Fruit fly (Drosophila melanogaster) whole organism, embryonic: ENCODE measurements around the gene woc.
A peak's percentile ranks its signal among the peaks of the same experiment; 100 is the strongest.

Source experiments
- CG10321 ChIP-seq: fragments of 200-800 bp; sonication (Bioruptor generic); IDR thresholded peaks from 2 replicates; pipeline ENCODE4 v1.3.6; 2022; ENCODE audit warnings: missing biosample characterization, missing genetic modification characterization
- CG11560 ChIP-seq: fragments of 200-800 bp; sonication (Bioruptor generic); IDR thresholded peaks from 3 replicates; pipeline ENCODE4 v1.3.6; 2022; ENCODE audit warnings: missing biosample characterization, missing genetic modification characterization
- CG12659 ChIP-seq: fragments of 200-800 bp; sonication (Bioruptor generic); optimal IDR thresholded peaks from 3 replicates; lab custom pipeline; 2017; ENCODE audit warnings: mild to moderate bottlenecking, missing biosample characterization, missing genetic modification reagents, missing genetic modification characterization
- CG13287 ChIP-seq: fragments of 200-800 bp; sonication (Bioruptor generic); IDR thresholded peaks from 2 replicates; pipeline ENCODE4 v1.3.6; 2022; ENCODE audit warnings: missing biosample characterization, missing genetic modification characterization; ENCODE audit not compliant: partially characterized antibody
- CG14667 ChIP-seq: fragments of 200-800 bp; sonication (Bioruptor generic); IDR thresholded peaks from 2 replicates; pipeline ENCODE4 v1.3.6; 2022; ENCODE audit warnings: missing biosample characterization, missing genetic modification characterization
- CG16813 ChIP-seq: fragments of 200-800 bp; sonication (Bioruptor generic); IDR thresholded peaks from 3 replicates; pipeline ENCODE4 v1.3.6; 2022; ENCODE audit warnings: missing biosample characterization, missing genetic modification characterization; ENCODE audit not compliant: partially characterized antibody
- CG17829 ChIP-seq: fragments of 200-800 bp; optimal IDR thresholded peaks from 2 replicates; lab custom pipeline; 2019; ENCODE audit warnings: missing biosample characterization, mild to moderate bottlenecking, missing genetic modification characterization, moderate library complexity
- CG18011 ChIP-seq: fragments of 200-800 bp; sonication (Bioruptor generic); optimal IDR thresholded peaks from 2 replicates; lab custom pipeline; 2017; ENCODE audit warnings: missing biosample characterization, missing genetic modification characterization, mild to moderate bottlenecking, moderate library complexity, missing genotype
- CG2889 ChIP-seq: fragments of 200-800 bp; sonication (Bioruptor generic); IDR thresholded peaks from 3 replicates; pipeline ENCODE4 v1.3.6; 2022; ENCODE audit warnings: missing biosample characterization, missing genetic modification characterization
- CG30020 ChIP-seq: fragments of 200-800 bp; optimal IDR thresholded peaks from 2 replicates; lab custom pipeline; 2019; ENCODE audit warnings: missing biosample characterization, mild to moderate bottlenecking, missing genetic modification characterization, moderate library complexity
- CG30403 ChIP-seq: fragments of 200-800 bp; sonication (Bioruptor generic); optimal IDR thresholded peaks from 3 replicates; lab custom pipeline; 2016; ENCODE audit warnings: missing biosample characterization, missing genetic modification characterization
- CG3163 ChIP-seq: fragments of 200-800 bp; sonication (Bioruptor generic); optimal IDR thresholded peaks from 3 replicates; lab custom pipeline; 2016; ENCODE audit warnings: missing biosample characterization, missing genetic modification characterization
- CG34376 ChIP-seq: fragments of 200-800 bp; sonication (Bioruptor generic); optimal IDR thresholded peaks from 2 replicates; lab custom pipeline; 2018; ENCODE audit warnings: missing biosample characterization, mild to moderate bottlenecking, missing genetic modification characterization
- CG4328 ChIP-seq: fragments of 200-800 bp; sonication (Bioruptor generic); optimal IDR thresholded peaks from 3 replicates; lab custom pipeline; 2017; ENCODE audit warnings: missing biosample characterization, missing genetic modification reagents, missing genetic modification characterization
- CG6765 ChIP-seq: fragments of 200-800 bp; sonication (Bioruptor generic); optimal IDR thresholded peaks from 3 replicates; lab custom pipeline; 2017; ENCODE audit warnings: missing biosample characterization, mild to moderate bottlenecking, missing genetic modification characterization
- CG7357 ChIP-seq: fragments of 200-800 bp; sonication (Bioruptor generic); IDR thresholded peaks from 3 replicates; pipeline ENCODE4 v1.3.6; 2022; ENCODE audit warnings: missing biosample characterization, missing genetic modification characterization
- CG7372 ChIP-seq: fragments of 200-800 bp; sonication (Bioruptor generic); IDR thresholded peaks from 2 replicates; pipeline ENCODE4 v1.3.6; 2022; ENCODE audit warnings: missing biosample characterization, missing genetic modification characterization
- CG7556 ChIP-seq: fragments of 200-800 bp; sonication (Bioruptor generic); optimal IDR thresholded peaks from 2 replicates; lab custom pipeline; 2017; ENCODE audit warnings: missing biosample characterization, mild to moderate bottlenecking, missing genetic modification characterization
- CG9215 ChIP-seq: fragments of 200-800 bp; sonication (Bioruptor generic); IDR thresholded peaks from 2 replicates; pipeline ENCODE4 v1.3.6; 2022; ENCODE audit warnings: missing biosample characterization, missing genetic modification characterization
- Drgx ChIP-seq: fragments of 200-800 bp; sonication (Bioruptor generic); IDR thresholded peaks from 2 replicates; pipeline ENCODE4 v1.3.6; 2022; ENCODE audit warnings: missing biosample characterization, missing genetic modification characterization
- Hand ChIP-seq: fragments of 200-800 bp; sonication (Bioruptor generic); optimal IDR thresholded peaks from 2 replicates; lab custom pipeline; 2017; ENCODE audit warnings: mild to moderate bottlenecking, missing biosample characterization, missing genetic modification reagents, missing genetic modification characterization
- Hsf ChIP-seq: fragments of 200-800 bp; sonication (Bioruptor generic); optimal IDR thresholded peaks from 3 replicates; lab custom pipeline; 2016; ENCODE audit warnings: missing biosample characterization, missing genetic modification characterization
- Lim3 ChIP-seq: fragments of 200-800 bp; sonication (Bioruptor generic); IDR thresholded peaks from 2 replicates; pipeline ENCODE4 v1.3.6; 2022; ENCODE audit warnings: missing biosample characterization, missing genetic modification characterization
- NC2β ChIP-seq: fragments of 200-800 bp; sonication (Bioruptor generic); optimal IDR thresholded peaks from 2 replicates; lab custom pipeline; 2016; ENCODE audit warnings: missing biosample characterization, missing genetic modification characterization
- Nf-YC ChIP-seq: fragments of 200-800 bp; optimal IDR thresholded peaks from 3 replicates; lab custom pipeline; 2019; ENCODE audit warnings: missing biosample characterization, mild to moderate bottlenecking, missing genetic modification characterization, moderate library complexity
- Vsx1 ChIP-seq: fragments of 200-800 bp; sonication (Bioruptor generic); optimal IDR thresholded peaks from 2 replicates; lab custom pipeline; 2017; ENCODE audit warnings: missing biosample characterization, mild to moderate bottlenecking, missing genetic modification characterization, missing genetic modification reagents
- ac ChIP-seq: fragments of 200-800 bp; sonication (Bioruptor generic); optimal IDR thresholded peaks from 3 replicates; lab custom pipeline; 2017; ENCODE audit warnings: missing biosample characterization, mild to moderate bottlenecking, missing genetic modification characterization
- al ChIP-seq: fragments of 200-800 bp; sonication (Bioruptor generic); IDR thresholded peaks from 2 replicates; pipeline ENCODE4 v1.3.6; 2022; ENCODE audit warnings: missing biosample characterization, missing genetic modification characterization
- ase ChIP-seq: fragments of 200-800 bp; sonication (Bioruptor generic); IDR thresholded peaks from 3 replicates; pipeline ENCODE4 v1.3.6; 2022; ENCODE audit warnings: missing biosample characterization, missing genetic modification characterization
- az2 ChIP-seq: fragments of 200-800 bp; sonication (Bioruptor generic); optimal IDR thresholded peaks from 3 replicates; lab custom pipeline; 2016; ENCODE audit warnings: missing biosample characterization, missing genetic modification characterization
- ci ChIP-seq: fragments of 200-800 bp; sonication (Bioruptor generic); IDR thresholded peaks from 3 replicates; pipeline ENCODE4 v1.3.6; 2022; ENCODE audit warnings: missing biosample characterization, missing genetic modification characterization
- crol ChIP-seq: fragments of 200-800 bp; sonication (Bioruptor generic); IDR thresholded peaks from 2 replicates; pipeline ENCODE4 v1.3.6; 2022; ENCODE audit warnings: missing biosample characterization, missing genetic modification characterization
- crp ChIP-seq, 2 experiments: fragments of 200-800 bp; sonication (Bioruptor generic); optimal IDR thresholded peaks; 2 replicates in 1 of 2; 3 replicates in 1 of 2; lab custom pipeline; 2017; ENCODE audit warnings: missing biosample characterization in 2 of 2, missing genetic modification characterization in 2 of 2, mild to moderate bottlenecking in 1 of 2, moderate library complexity in 1 of 2
- ems ChIP-seq: fragments of 200-800 bp; sonication (Bioruptor generic); optimal IDR thresholded peaks from 3 replicates; lab custom pipeline; 2016; ENCODE audit warnings: missing biosample characterization, missing genetic modification characterization
- fru ChIP-seq: fragments of >200 bp; optimal IDR thresholded peaks from 2 replicates; lab custom pipeline; 2017
- her ChIP-seq: fragments of 200-800 bp; sonication (Bioruptor generic); optimal IDR thresholded peaks from 2 replicates; lab custom pipeline; 2016; ENCODE audit warnings: missing biosample characterization, missing genetic modification characterization
- lilli ChIP-seq: fragments of 200-800 bp; sonication (Bioruptor generic); optimal IDR thresholded peaks from 3 replicates; lab custom pipeline; 2016; ENCODE audit warnings: missing biosample characterization, missing genetic modification characterization
- lmd ChIP-seq: fragments of 200-800 bp; sonication (Bioruptor generic); IDR thresholded peaks from 2 replicates; pipeline ENCODE4 v1.3.6; 2022; ENCODE audit warnings: missing biosample characterization, missing genetic modification characterization
- lola ChIP-seq, 3 experiments: fragments of >200 bp in 2 of 3; fragments of 200-800 bp in 1 of 3; sonication (Bioruptor generic) in 1 of 3; optimal IDR thresholded peaks; 2 replicates each; lab custom pipeline; 2017 to 2019; ENCODE audit warnings: missing biosample characterization in 3 of 3, missing genetic modification characterization in 3 of 3, mild to moderate bottlenecking in 1 of 3, moderate library complexity in 1 of 3
- maf-S ChIP-seq: fragments of 200-800 bp; sonication (Bioruptor generic); optimal IDR thresholded peaks from 2 replicates; lab custom pipeline; 2016; ENCODE audit warnings: missing biosample characterization, missing genetic modification characterization
- oc ChIP-seq: fragments of 200-800 bp; sonication (Bioruptor generic); optimal IDR thresholded peaks from 2 replicates; lab custom pipeline; 2018; ENCODE audit warnings: missing biosample characterization, mild to moderate bottlenecking, missing genetic modification characterization, moderate library complexity
- org-1 ChIP-seq: fragments of 200-800 bp; sonication (Bioruptor generic); optimal IDR thresholded peaks from 2 replicates; lab custom pipeline; 2017; ENCODE audit warnings: missing biosample characterization, missing genetic modification characterization
- otp ChIP-seq: fragments of 200-800 bp; sonication (Bioruptor generic); IDR thresholded peaks from 3 replicates; pipeline ENCODE4, ENCODE4 v1.3.6; 2022; ENCODE audit warnings: missing biosample characterization, missing genetic modification characterization
- pum ChIP-seq: fragments of 200-800 bp; sonication (Bioruptor generic); optimal IDR thresholded peaks from 2 replicates; lab custom pipeline; 2016; ENCODE audit warnings: missing biosample characterization, missing genetic modification characterization
- pzg ChIP-seq: fragments of 200-800 bp; sonication (Bioruptor generic); optimal IDR thresholded peaks from 3 replicates; lab custom pipeline; 2018; ENCODE audit warnings: missing biosample characterization, mild to moderate bottlenecking, missing genetic modification characterization, moderate library complexity
- ranshi ChIP-seq: fragments of 200-800 bp; sonication (Bioruptor generic); IDR thresholded peaks from 2 replicates; pipeline ENCODE4 v1.3.6; 2022; ENCODE audit warnings: missing biosample characterization, missing genetic modification characterization
- sob ChIP-seq: fragments of 200-800 bp; sonication (Bioruptor generic); IDR thresholded peaks from 2 replicates; pipeline ENCODE4 v1.3.6; 2022; ENCODE audit warnings: missing biosample characterization, missing genetic modification characterization
- stwl ChIP-seq: fragments of 200-800 bp; sonication (Bioruptor generic); optimal IDR thresholded peaks from 3 replicates; lab custom pipeline; 2018; ENCODE audit warnings: missing biosample characterization, mild to moderate bottlenecking, missing genetic modification characterization, moderate library complexity
- tx ChIP-seq: fragments of 200-800 bp; sonication (Bioruptor generic); optimal IDR thresholded peaks from 2 replicates; lab custom pipeline; 2016; ENCODE audit warnings: missing biosample characterization, missing genetic modification characterization
- zfh2 ChIP-seq: fragments of 200-800 bp; sonication (Bioruptor generic); optimal IDR thresholded peaks from 2 replicates; lab custom pipeline; 2016; ENCODE audit warnings: missing biosample characterization, missing genetic modification characterization

The woc gene

DNA sequence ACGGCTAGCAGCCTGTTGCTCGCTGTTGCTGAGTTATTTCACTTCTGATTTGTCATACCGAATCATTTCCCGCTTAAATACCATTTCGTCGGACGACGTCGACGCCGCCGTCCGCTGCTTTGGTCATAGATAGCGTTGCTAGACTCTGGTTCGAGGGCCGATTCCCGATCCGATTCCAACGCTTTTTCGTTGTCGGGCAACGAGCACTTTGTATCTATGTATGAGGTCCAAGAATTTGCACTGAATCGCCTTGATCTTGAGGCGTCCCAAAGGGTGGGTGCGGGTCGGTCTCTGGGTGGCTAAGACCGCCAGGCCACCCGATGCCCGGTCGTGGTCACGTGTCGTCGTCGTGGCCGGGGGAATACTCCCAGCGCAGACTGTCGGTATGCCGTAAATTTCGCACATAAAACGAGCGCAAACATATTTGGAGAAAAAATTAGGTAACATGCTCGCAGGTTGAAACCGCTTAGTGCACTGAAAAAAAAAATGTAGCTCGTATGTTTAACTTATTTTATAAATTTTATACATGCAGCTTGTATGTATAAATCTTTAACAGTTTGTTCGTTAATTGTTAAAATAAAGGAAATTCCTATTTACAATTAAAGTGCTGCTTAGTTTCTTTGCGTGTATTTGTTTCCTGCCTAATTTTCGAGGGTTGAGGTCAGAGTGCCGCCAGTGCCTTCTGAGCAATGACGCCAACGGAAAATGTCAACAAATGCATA is 28.5 kb upstream of the woc start, which contains the start of gene CG3348 (continued):
- TF ChIP-seq lmd = peak; percentile 70
- peak; percentile 42 for TF ChIP-seq her
- no peak for TF ChIP-seq CG3163 (GFP tag; lab: Kevin White, UChicago)
- TF ChIP-seq CG6765 (GFP tag; lab: Kevin White, UChicago) = peak; percentile 42
- TF ChIP-seq lola (GFP tag; optimal IDR thresholded peaks at IDR 0.05; lab: Kevin White, UChicago) = no peak
- TF ChIP-seq fru (lab: Kevin White, UChicago) = no peak
- TF ChIP-seq ase (GFP tag; lab: Robert Waterston, UW) = no peak
- TF ChIP-seq ranshi = peak; percentile 79
- no peak for TF ChIP-seq crp (GFP tag; optimal IDR thresholded peaks at IDR 0.05; lab: Kevin White, UChicago)
- peak; percentile 79 for TF ChIP-seq CG30403
- TF ChIP-seq Hand = peak; percentile 36
- TF ChIP-seq maf-S (GFP tag; lab: Kevin White, UChicago) = no peak
- TF ChIP-seq CG9215 (GFP tag; lab: Robert Waterston, UW) = peak; percentile 77
- peak; percentile 88 for TF ChIP-seq zfh2
- TF ChIP-seq CG7372 (GFP tag; lab: Robert Waterston, UW) = peak; percentile 58
- no peak for TF ChIP-seq Lim3 (GFP tag; lab: Robert Waterston, UW)
- peak; percentile 29; the same call in 1 of the 3 replicates for TF ChIP-seq otp (GFP tag; lab: Robert Waterston, UW)
- peak; percentile 2 for TF ChIP-seq NC2β (GFP tag; lab: Kevin White, UChicago)
- TF ChIP-seq tx (GFP tag; lab: Kevin White, UChicago) = peak; percentile 47
- TF ChIP-seq CG2889 (GFP tag; lab: Robert Waterston, UW) = peak; percentile 54; the same call in 1 of the 3 replicates
- peak; percentile 79 for TF ChIP-seq sob
- no peak for TF ChIP-seq Vsx1
- TF ChIP-seq lilli (GFP tag; lab: Kevin White, UChicago) = peak; percentile 78
- no peak for TF ChIP-seq crol
- peak; percentile 71 for TF ChIP-seq Hsf
- TF ChIP-seq CG18011 (GFP tag; lab: Kevin White, UChicago) = peak; percentile 20
- TF ChIP-seq Drgx (GFP tag; lab: Robert Waterston, UW) = peak; percentile 37
- peak; percentile 72 for TF ChIP-seq CG7556
- TF ChIP-seq pum (GFP tag; lab: Kevin White, UChicago) = peak; percentile 38
- peak; percentile 15 for TF ChIP-seq CG4328 (GFP tag; lab: Kevin White, UChicago)
- TF ChIP-seq CG16813 (GFP tag; lab: Robert Waterston, UW) = no peak
- TF ChIP-seq CG30020 (tag; lab: Kevin White, UChicago) = no peak
- TF ChIP-seq oc (tag; lab: Kevin White, UChicago) = no peak
- TF ChIP-seq pzg (GFP tag; lab: Kevin White, UChicago) = no peak
- no peak for TF ChIP-seq ac (GFP tag; lab: Kevin White, UChicago)
- TF ChIP-seq CG34376 (GFP tag; lab: Kevin White, UChicago) = no peak
- no peak for TF ChIP-seq stwl (tag; lab: Kevin White, UChicago)
- 0 out of 2 replicates have a peak, but pooled peaks have one; percentile 15 for TF ChIP-seq CG14667 (GFP tag; lab: Robert Waterston, UW)
- TF ChIP-seq org-1 (GFP tag; lab: Kevin White, UChicago) = peak; percentile 36
- TF ChIP-seq ci = peak; percentile 65; the same call in 2 of the 3 replicates
- peak; percentile 83 for TF ChIP-seq al (GFP tag; lab: Robert Waterston, UW)
- peak; percentile 72 for TF ChIP-seq ems (GFP tag; lab: Kevin White, UChicago)
- no peak for TF ChIP-seq Nf-YC (tag; lab: Kevin White, UChicago)
- TF ChIP-seq az2 = peak; percentile 47
- peak; percentile 54 for TF ChIP-seq CG12659 (GFP tag; lab: Kevin White, UChicago)
- TF ChIP-seq CG17829 (tag; lab: Kevin White, UChicago) = peak; percentile 43
- TF ChIP-seq CG7357 = 0 out of 3 replicates have a peak, but pooled peaks have one; percentile 46
- no peak for TF ChIP-seq CG10321 (GFP tag; lab: Robert Waterston, UW)
- TF ChIP-seq CG11560 (tag; lab: Robert Waterston, UW) = peak; percentile 53; the same call in 1 of the 3 replicates
- no peak for TF ChIP-seq CG13287 (GFP tag; lab: Robert Waterston, UW)
